Worm (Caenorhabditis elegans) whole organism, early embryonic: ENCODE measurements around the gene Y69E1A.4.

Experiments
- F13C5.2 ChIP-seq: sonication (generic microtip); optimal IDR thresholded peaks from 2 replicates; lab custom pipeline; 2017; ENCODE audit warnings: mild to moderate bottlenecking, missing genetic modification characterization, inconsistent platforms, missing compliant biosample characterization
- aly-1 ChIP-seq: sonication (generic microtip); optimal IDR thresholded peaks from 2 replicates; lab custom pipeline; 2016; ENCODE audit warnings: missing genetic modification characterization, missing compliant biosample characterization
- ama-1 ChIP-seq: fragments of 150-350 bp; optimal IDR thresholded peaks from 2 replicates; lab custom pipeline; 2014
- ceh-13 ChIP-seq: fragments of 200-800 bp; sonication (Bioruptor generic); optimal IDR thresholded peaks from 2 replicates; lab custom pipeline; 2018; ENCODE audit warnings: mild to moderate bottlenecking, missing genetic modification characterization, missing compliant biosample characterization
- ets-7 ChIP-seq: sonication (generic microtip); optimal IDR thresholded peaks from 2 replicates; lab custom pipeline; 2016; ENCODE audit warnings: missing genotype, missing genetic modification characterization, missing compliant biosample characterization
- flt-1 ChIP-seq: fragments of 200-800 bp; sonication (Bioruptor generic); IDR thresholded peaks from 2 replicates; pipeline ENCODE4 v1.3.6; 2022; ENCODE audit warnings: missing genetic modification characterization, missing compliant biosample characterization
- hmbx-1 ChIP-seq: sonication (generic microtip); optimal IDR thresholded peaks from 2 replicates; lab custom pipeline; 2016; ENCODE audit warnings: mild to moderate bottlenecking, missing genetic modification characterization, missing compliant biosample characterization
- hnd-1 ChIP-seq: sonication (generic microtip); optimal IDR thresholded peaks from 2 replicates; lab custom pipeline; 2016; ENCODE audit warnings: missing genetic modification characterization, missing compliant biosample characterization
- pes-1 ChIP-seq: fragments of 200-800 bp; sonication (Bioruptor generic); IDR thresholded peaks from 2 replicates; pipeline ENCODE4 v1.3.6; 2022; ENCODE audit warnings: missing genetic modification reagents, missing genetic modification characterization, missing compliant biosample characterization
- scrt-1 ChIP-seq: fragments of 200-800 bp; sonication (Bioruptor generic); IDR thresholded peaks from 2 replicates; pipeline ENCODE4 v1.3.6; 2022; ENCODE audit warnings: missing genetic modification characterization, missing compliant biosample characterization
- sea-1 ChIP-seq: fragments of 200-800 bp; sonication (Bioruptor generic); conservative IDR thresholded peaks from 2 replicates; pipeline ENCODE4 v1.3.6; 2022; ENCODE audit warnings: missing genetic modification characterization, missing compliant biosample characterization
- tbx-11 ChIP-seq: fragments of 200-800 bp; sonication (Bioruptor generic); IDR thresholded peaks from 2 replicates; pipeline ENCODE4 v1.3.6; 2022; ENCODE audit warnings: missing genetic modification characterization, missing compliant biosample characterization
- tbx-37 ChIP-seq: fragments of 200-800 bp; sonication (Bioruptor generic); conservative IDR thresholded peaks from 2 replicates; pipeline ENCODE4 v1.3.6; 2022; ENCODE audit warnings: missing genetic modification reagents, missing genetic modification characterization, missing compliant biosample characterization
- tra-4 ChIP-seq: sonication (generic microtip); optimal IDR thresholded peaks from 2 replicates; lab custom pipeline; 2017; ENCODE audit warnings: missing genetic modification characterization, missing compliant biosample characterization

ce11 chrIV:10971636-10972199 lies 16.7 kb downstream of the Y69E1A.4 start:
- TF ChIP-seq tbx-11 (GFP tag; lab: Robert Waterston, UW) (no peak), ets-7 (tag; lab: Kevin White, UChicago) (no peak), ceh-13 (GFP tag; lab: Kevin White, UChicago) (no peak), ama-1 (lab: Kevin White, UChicago) (no peak), flt-1 (GFP tag; lab: Robert Waterston, UW) (no peak), hnd-1 (no peak), scrt-1 (no peak), hmbx-1 (tag; lab: Kevin White, UChicago) (no peak), aly-1 (tag; lab: Kevin White, UChicago) (no peak), tra-4 (tag; lab: Kevin White, UChicago) (no peak), tbx-37 (GFP tag; lab: Robert Waterston, UW) (no peak), F13C5.2 (no peak), sea-1 (GFP tag; lab: Robert Waterston, UW) (no peak), pes-1 (GFP tag; lab: Robert Waterston, UW) (no peak)
